Fruit fly (Drosophila melanogaster): ENCODE measurements around the gene mRpL47.

The mRpL47 gene

dm6 chr3R:9533181-9534124 is 17.7 kb upstream of the mRpL47 start (continued):
- TF ChIP-seq Dfd (GFP tag; optimal IDR thresholded peaks at IDR 0.05) (peak in 1 of 2 experiments; percentile 83), jigr1 (GFP tag; IDR thresholded peaks at IDR 0.05) (peak; percentile 87), Ptx1 (GFP tag; IDR thresholded peaks at IDR 0.05) (peak; percentile 94), CG14860 (GFP tag; IDR thresholded peaks at IDR 0.05; ENCODE audit: partially characterized antibody) (peak; percentile 46; the same call in 2 of the 3 replicates), CG10431 (GFP tag; optimal IDR thresholded peaks at IDR 0.05) (peak; percentile 91), Awh (GFP tag; IDR thresholded peaks at IDR 0.05) (peak; percentile 66; the same call in 1 of the 2 replicates), CG1529 (GFP tag; optimal IDR thresholded peaks at IDR 0.05) (peak; percentile 96), chinmo (GFP tag; IDR thresholded peaks at IDR 0.05; ENCODE audit: partially characterized antibody) (peak; percentile 95), CG8944 (GFP tag; optimal IDR thresholded peaks at IDR 0.05) (peak; percentile 82), CG31365 (tag; optimal IDR thresholded peaks at IDR 0.05) (peak; percentile 74), vnd (GFP tag; IDR thresholded peaks at IDR 0.05; ENCODE audit: partially characterized antibody) (0 out of 3 replicates have a peak, but pooled peaks have one; percentile 28), Opbp (GFP tag; IDR thresholded peaks at IDR 0.05; ENCODE audit: partially characterized antibody) (no peak), Six4 (GFP tag; optimal IDR thresholded peaks at IDR 0.05) (peak; percentile 94), CG17359 (tag; optimal IDR thresholded peaks at IDR 0.05) (peak; percentile 93), Rfx (GFP tag; IDR thresholded peaks at IDR 0.05) (peak; percentile 93), CG1024 (GFP tag; IDR thresholded peaks at IDR 0.05) (peak; percentile 50; the same call in 1 of the 2 replicates), CG15479 (GFP tag; optimal IDR thresholded peaks at IDR 0.05) (peak; percentile 28), Aef1 (GFP tag; IDR thresholded peaks at IDR 0.05) (peak; percentile 84), wek (GFP tag; optimal IDR thresholded peaks at IDR 0.05) (peak; percentile 62), PHDP (tag; optimal IDR thresholded peaks at IDR 0.05) (peak; percentile 94), Mes4 (GFP tag; optimal IDR thresholded peaks at IDR 0.05) (peak; percentile 89), TFAM (GFP tag; optimal IDR thresholded peaks at IDR 0.05) (peak; percentile 69), CG8478 (optimal IDR thresholded peaks at IDR 0.05) (no peak), Jarid2 (GFP tag; optimal IDR thresholded peaks at IDR 0.05) (peak; percentile 82), sens-2 (GFP tag; IDR thresholded peaks at IDR 0.05) (peak; percentile 33; the same call in 1 of the 2 replicates), slp2 (GFP tag; optimal IDR thresholded peaks at IDR 0.05) (peak; percentile 93), CG6175 (GFP tag; IDR thresholded peaks at IDR 0.05) (peak; percentile 82), YL-1 (GFP tag; optimal IDR thresholded peaks at IDR 0.05) (peak; percentile 85), fu2 (GFP tag; optimal IDR thresholded peaks at IDR 0.05) (peak; percentile 89), CG7786 (GFP tag; optimal IDR thresholded peaks at IDR 0.05) (peak; percentile 90), gce (GFP tag; IDR thresholded peaks at IDR 0.05) (peak; percentile 49; the same call in 1 of the 3 replicates), pho (GFP tag; optimal IDR thresholded peaks at IDR 0.05) (peak; percentile 95), CG4730 (GFP tag; IDR thresholded peaks at IDR 0.05) (peak; percentile 80), Spps (tag; optimal IDR thresholded peaks at IDR 0.05) (peak; percentile 84), CG4328 (GFP tag; optimal IDR thresholded peaks at IDR 0.05) (peak; percentile 98), Dref (GFP tag; IDR thresholded peaks at IDR 0.05) (no peak), Nf-YC (tag; optimal IDR thresholded peaks at IDR 0.05) (peak; percentile 92), vfl (GFP tag; optimal IDR thresholded peaks at IDR 0.05) (peak; percentile 94), oc (tag; optimal IDR thresholded peaks at IDR 0.05) (peak; percentile 62), CG8089 (GFP tag; optimal IDR thresholded peaks at IDR 0.05) (peak; percentile 82), row (GFP tag; IDR thresholded peaks at IDR 0.05) (peak; percentile 94), CG3995 (GFP tag; optimal IDR thresholded peaks at IDR 0.05) (peak; percentile 79), Deaf1 (tag; optimal IDR thresholded peaks at IDR 0.05) (peak; percentile 81), chn (GFP tag; optimal IDR thresholded peaks at IDR 0.05) (peak; percentile 89), Adf1 (GFP tag; IDR thresholded peaks at IDR 0.05) (peak; percentile 28; the same call in 1 of the 2 replicates), phol (tag; optimal IDR thresholded peaks at IDR 0.05) (peak; percentile 96), Med (GFP tag) (peak; percentile 97), Camta (GFP tag; optimal IDR thresholded peaks at IDR 0.05) (peak; percentile 95), org-1 (GFP tag; optimal IDR thresholded peaks at IDR 0.05) (peak; percentile 99)
